Worm (Caenorhabditis elegans) whole organism, young adult: Measurements from ENCODE around the gene exp-1.

Experiments used
- F22D6.2 ChIP-seq: sonication (generic microtip); optimal IDR thresholded peaks from 2 replicates; lab custom pipeline; 2016; ENCODE audit warnings: mild to moderate bottlenecking, missing genetic modification characterization, missing compliant biosample characterization
- F37B4.10 ChIP-seq: fragments of 200-800 bp; sonication (Bioruptor generic); IDR thresholded peaks from 2 replicates; pipeline ENCODE4 v1.3.6; 2022; ENCODE audit warnings: missing genetic modification characterization, missing compliant biosample characterization
- Y56A3A.18 ChIP-seq: fragments of 200-800 bp; sonication (Bioruptor generic); IDR thresholded peaks from 2 replicates; pipeline ENCODE4 v1.3.6; 2022; ENCODE audit warnings: missing genetic modification reagents, missing genetic modification characterization, missing compliant biosample characterization
- ama-1 ChIP-seq, 3 experiments: fragments of 150-350 bp in 1 of 3; sonication (generic microtip) in 2 of 3; optimal IDR thresholded peaks; 2 replicates each; lab custom pipeline; 2014 to 2018; ENCODE audit warnings: missing biosample characterization in 2 of 3, missing genetic modification characterization in 2 of 3, missing genetic modification reagents in 2 of 3
- ceh-79 ChIP-seq: sonication (generic microtip); optimal IDR thresholded peaks from 2 replicates; lab custom pipeline; 2017; ENCODE audit warnings: mild to moderate bottlenecking, missing genetic modification characterization, missing compliant biosample characterization
- ets-4 ChIP-seq: fragments of 200-800 bp; sonication (Bioruptor generic); optimal IDR thresholded peaks from 2 replicates; lab custom pipeline; 2018; ENCODE audit warnings: mild to moderate bottlenecking, missing genetic modification characterization, missing compliant biosample characterization
- gei-17 ChIP-seq: fragments of 200-800 bp; sonication (Bioruptor generic); optimal IDR thresholded peaks from 2 replicates; lab custom pipeline; 2018; ENCODE audit warnings: mild to moderate bottlenecking, missing genetic modification characterization, missing compliant biosample characterization
- hmg-20 ChIP-seq: fragments of 200-800 bp; sonication (Bioruptor generic); IDR thresholded peaks from 2 replicates; pipeline ENCODE4 v1.3.6; 2022; ENCODE audit warnings: missing genetic modification reagents, missing genetic modification characterization, missing compliant biosample characterization
- mel-28 ChIP-seq: sonication (generic microtip); optimal IDR thresholded peaks from 2 replicates; lab custom pipeline; 2016; ENCODE audit warnings: borderline replicate concordance, mild to moderate bottlenecking, missing genetic modification characterization, missing compliant biosample characterization
- somi-1 ChIP-seq: fragments of 200-800 bp; sonication (Bioruptor generic); optimal IDR thresholded peaks from 2 replicates; lab custom pipeline; 2018; ENCODE audit warnings: mild to moderate bottlenecking, missing genetic modification characterization, missing compliant biosample characterization
- unc-62 ChIP-seq: fragments of 150-350 bp; optimal IDR thresholded peaks from 2 replicates; lab custom pipeline; 2014; ENCODE audit warnings: missing biosample characterization, missing genetic modification reagents, missing genetic modification characterization
- xnd-1 ChIP-seq: sonication (generic microtip); optimal IDR thresholded peaks from 2 replicates; lab custom pipeline; 2016; ENCODE audit warnings: missing genotype, missing genetic modification reagents, missing genetic modification characterization, missing compliant biosample characterization

- TF ChIP-seq F37B4.10 (no peak), hmg-20 (no peak), ceh-79 (tag; lab: Kevin White, UChicago) (no peak), mel-28 (tag; lab: Kevin White, UChicago) (no peak), F22D6.2 (no peak), gei-17 (GFP tag; lab: Kevin White, UChicago) (no peak), ama-1 (optimal IDR thresholded peaks at IDR 0.05; lab: Kevin White, UChicago) (no peak), ama-1 (GFP tag; optimal IDR thresholded peaks at IDR 0.05; lab: Kevin White, UChicago) (no peak), Y56A3A.18 (no peak), ets-4 (GFP tag; lab: Kevin White, UChicago) (no peak), xnd-1 (tag; lab: Kevin White, UChicago) (no peak), somi-1 (GFP tag; lab: Kevin White, UChicago) (no peak), unc-62 (no peak)
Observed at ce11 chrII:6125259-6125658, 35.6 kb downstream of the exp-1 start, which contains the start of gene rars-2.
